Worm (Caenorhabditis elegans) whole organism, mixed stage, embryonic: ENCODE data around the gene bath-1.

Source experiments
- blmp-1 ChIP-seq: fragments of 150-350 bp; optimal IDR thresholded peaks from 2 replicates; lab custom pipeline; 2014; ENCODE audit warnings: missing biosample characterization, missing genetic modification characterization
- elt-1 ChIP-seq: sonication (generic microtip); optimal IDR thresholded peaks from 2 replicates; lab custom pipeline; 2017; ENCODE audit warnings: missing genetic modification characterization, mild to moderate bottlenecking, missing compliant biosample characterization, antibody characterized with exemption, moderate library complexity, borderline replicate concordance; ENCODE audit not compliant: insufficient read depth
- elt-3 ChIP-seq: fragments of 150-350 bp; optimal IDR thresholded peaks from 2 replicates; lab custom pipeline; 2014; ENCODE audit warnings: missing biosample characterization, missing genetic modification characterization
- lsy-2 ChIP-seq: fragments of 150-350 bp; optimal IDR thresholded peaks from 2 replicates; lab custom pipeline; 2014; ENCODE audit warnings: missing biosample characterization, missing genetic modification characterization
- pha-4 ChIP-seq: fragments of 150-350 bp; optimal IDR thresholded peaks from 2 replicates; lab custom pipeline; 2018; ENCODE audit warnings: missing biosample characterization, missing genetic modification reagents, missing genetic modification characterization
- snpc-4 ChIP-seq: fragments of 150-350 bp; optimal IDR thresholded peaks from 2 replicates; lab custom pipeline; 2014; ENCODE audit warnings: missing biosample characterization, missing genetic modification characterization
- sptf-1 ChIP-seq: sonication (generic microtip); optimal IDR thresholded peaks from 2 replicates; lab custom pipeline; 2017; ENCODE audit warnings: mild to moderate bottlenecking, missing genetic modification characterization, moderate library complexity, missing compliant biosample characterization
- ztf-11 ChIP-seq: fragments of 150-350 bp; optimal IDR thresholded peaks from 2 replicates; lab custom pipeline; 2014; ENCODE audit warnings: missing biosample characterization, missing genetic modification characterization

DNA sequence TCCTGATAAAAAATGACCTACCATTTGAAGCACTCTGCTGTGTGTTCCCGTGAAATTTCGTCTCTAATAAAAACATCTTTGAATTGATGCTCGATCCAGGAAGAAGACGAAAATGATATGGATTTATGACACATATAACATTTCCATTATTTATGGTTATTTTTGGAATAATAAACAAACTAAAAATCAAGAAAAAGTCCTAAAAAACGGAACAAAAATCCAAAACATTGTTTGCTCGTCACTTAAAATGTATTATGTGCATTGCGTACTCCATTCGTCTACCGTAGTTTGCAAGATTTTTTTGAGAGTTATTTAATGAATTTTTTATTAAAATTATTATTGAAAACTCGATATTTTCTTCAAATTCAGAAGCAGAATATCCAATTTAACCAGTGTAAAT lies 13.8 kb upstream of the bath-1 start, which contains the start of gene bath-20:
- TF ChIP-seq lsy-2 (no peak), blmp-1 (tag; lab: Kevin White, UChicago) (no peak), sptf-1 (tag; lab: Kevin White, UChicago) (no peak), pha-4 (tag; lab: Kevin White, UChicago) (no peak), elt-3 (tag; lab: Kevin White, UChicago) (no peak), snpc-4 (tag; lab: Kevin White, UChicago) (no peak), ztf-11 (no peak), elt-1 (no peak)
